Fruit fly (Drosophila melanogaster): Measurements from ENCODE around the gene ttm2.

The ttm2 gene

DNA sequence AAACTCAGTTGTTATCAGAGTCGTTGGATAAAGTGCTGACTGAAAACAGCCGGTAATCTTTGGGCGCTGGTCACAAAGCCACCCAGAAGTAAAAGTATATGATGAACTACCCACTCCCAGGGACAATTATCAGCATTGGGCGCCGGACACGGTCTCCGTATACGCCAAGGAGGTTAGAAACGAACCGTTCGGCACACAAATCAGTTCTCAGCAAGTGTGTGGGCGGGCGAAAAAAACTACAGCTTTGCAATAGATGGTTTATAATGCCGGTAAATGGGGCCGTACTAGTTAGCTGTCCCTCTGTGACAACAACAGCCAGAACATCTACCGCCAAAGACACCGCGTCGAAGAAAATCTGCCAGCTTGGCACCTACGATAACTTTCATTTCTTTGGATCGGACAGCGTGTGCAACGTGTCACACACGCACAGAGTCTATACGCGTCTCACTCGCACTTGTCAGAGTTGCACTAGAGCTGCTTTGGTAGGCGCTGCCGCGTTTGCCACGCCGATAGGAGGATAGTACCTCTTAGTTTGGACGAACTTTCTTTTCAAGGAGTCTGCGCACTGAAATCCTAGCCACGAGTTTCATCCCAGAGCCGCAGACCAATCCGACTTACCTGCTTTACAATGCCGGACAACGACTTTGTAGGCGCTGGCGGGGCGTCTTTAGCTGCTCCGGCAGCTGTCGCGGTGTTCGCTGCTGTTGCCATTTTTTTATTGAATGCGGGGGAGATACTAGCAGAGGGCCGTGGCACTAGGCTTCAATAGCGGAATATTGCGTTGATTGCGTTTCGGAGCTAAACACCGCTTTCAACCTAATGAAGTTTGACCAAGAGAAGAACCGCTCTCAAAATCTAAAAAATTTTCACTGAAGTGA is 11.2 kb upstream of the ttm2 start:
- TF ChIP-seq CG8478 (optimal IDR thresholded peaks at IDR 0.05) (no peak), EcR (GFP tag; optimal IDR thresholded peaks at IDR 0.05) (no peak), psq (optimal IDR thresholded peaks at IDR 0.05) (no peak), Dll (optimal IDR thresholded peaks at IDR 0.05) (no peak), pan (optimal IDR thresholded peaks at IDR 0.05) (no peak), usp (GFP tag; optimal IDR thresholded peaks at IDR 0.05) (no peak)

DNA sequence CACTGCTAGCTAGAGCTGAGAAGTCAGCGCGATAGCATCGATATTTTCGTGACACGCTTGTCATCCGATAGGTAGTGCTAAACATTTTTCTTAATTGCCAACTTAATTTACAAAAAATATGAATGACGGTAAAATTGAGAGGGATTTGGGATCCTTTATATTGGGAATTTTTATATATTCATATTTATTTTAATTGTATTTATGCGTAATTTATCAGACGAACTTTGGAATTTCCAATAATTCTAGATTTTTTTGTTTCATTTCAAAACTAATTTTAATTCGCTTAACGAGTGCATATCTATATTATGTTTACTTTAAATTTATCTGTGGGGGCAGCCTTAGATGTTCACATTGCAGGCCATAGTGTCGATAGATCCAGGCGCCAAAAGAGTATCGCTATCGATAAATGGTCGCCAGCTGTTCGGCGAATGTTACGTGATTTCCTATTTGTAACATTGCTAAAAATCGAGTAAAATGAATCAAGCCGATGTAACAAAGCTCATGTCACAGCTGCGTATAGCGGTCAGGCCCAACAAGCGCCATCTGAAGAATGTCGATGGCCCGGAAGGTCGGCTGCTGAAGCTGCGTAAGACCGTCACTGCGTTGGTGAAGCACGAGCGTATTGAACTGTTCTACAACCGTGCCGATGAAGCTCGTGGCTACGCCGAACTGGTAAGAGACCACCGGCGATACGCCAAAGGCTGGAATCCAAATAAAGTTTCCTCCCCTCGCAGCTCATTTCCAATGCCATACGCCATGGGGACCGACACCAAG is 10.4 kb upstream of the ttm2 start, which contains the start of the genes Tudor-SN and mRpL17:
Tudor-SN (minus strand) TSS at position 3 of the 774 bp plus-strand sequence.
mRpL17 (plus strand) TSS at position 402 of the 774 bp plus-strand sequence.
- TF ChIP-seq pan (optimal IDR thresholded peaks at IDR 0.05) (no peak), Dll (optimal IDR thresholded peaks at IDR 0.05) (no peak), EcR (GFP tag; optimal IDR thresholded peaks at IDR 0.05) (no peak), CG8478 (optimal IDR thresholded peaks at IDR 0.05) (no peak), psq (optimal IDR thresholded peaks at IDR 0.05) (no peak), usp (GFP tag; optimal IDR thresholded peaks at IDR 0.05) (no peak)

DNA sequence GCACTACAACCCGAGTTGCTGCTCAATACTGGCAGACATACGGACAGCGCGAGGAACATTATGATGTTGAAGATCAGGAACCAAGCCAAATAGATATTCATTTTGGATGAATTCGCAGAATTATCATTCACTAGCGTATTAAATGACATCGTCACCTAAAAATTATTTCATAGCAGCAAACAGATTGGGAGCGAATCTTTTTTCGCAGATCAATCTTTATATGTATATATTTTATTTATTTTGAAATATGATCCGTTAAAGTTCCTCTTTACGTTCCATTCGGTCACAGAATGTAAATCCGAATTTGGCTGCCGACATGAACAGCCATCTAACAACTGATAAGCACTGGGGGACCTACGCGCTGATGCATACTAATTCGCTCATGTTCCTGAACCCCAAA is 9.1 kb upstream of the ttm2 start, which contains the start of gene CG34263:
CG34263 (minus strand) TSS at position 101 of the 400 bp plus-strand sequence.
- no peak for TF ChIP-seq Dll (optimal IDR thresholded peaks at IDR 0.05)
- no peak for TF ChIP-seq psq (optimal IDR thresholded peaks at IDR 0.05)
- TF ChIP-seq CG8478 (optimal IDR thresholded peaks at IDR 0.05) = no peak
- TF ChIP-seq pan (optimal IDR thresholded peaks at IDR 0.05) = no peak
- TF ChIP-seq EcR (GFP tag; optimal IDR thresholded peaks at IDR 0.05) = no peak
- TF ChIP-seq usp (GFP tag; optimal IDR thresholded peaks at IDR 0.05) = no peak

DNA sequence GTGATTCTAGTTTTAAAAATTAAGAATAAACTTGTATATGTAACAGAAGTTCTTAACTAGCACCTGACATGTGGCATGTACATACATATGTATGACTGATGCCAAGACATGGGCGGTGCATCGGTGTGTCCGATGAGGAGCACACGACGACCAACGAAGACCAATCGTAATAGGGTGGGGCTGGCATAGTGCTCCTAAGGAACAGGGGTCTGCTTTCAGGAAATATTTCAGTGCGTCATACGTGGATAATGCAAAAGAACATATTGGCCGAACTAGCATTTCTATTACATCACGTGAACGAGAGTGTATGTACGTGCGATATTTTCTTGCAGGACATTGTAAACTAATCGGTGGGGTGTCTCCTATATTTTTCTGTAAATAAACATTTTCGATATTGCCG is 7.9 kb upstream of the ttm2 start, which contains the start of gene miple1:
miple1 (plus strand) TSS at position 217 of the 400 bp plus-strand sequence.
- no peak for TF ChIP-seq CG8478 (optimal IDR thresholded peaks at IDR 0.05)

DNA sequence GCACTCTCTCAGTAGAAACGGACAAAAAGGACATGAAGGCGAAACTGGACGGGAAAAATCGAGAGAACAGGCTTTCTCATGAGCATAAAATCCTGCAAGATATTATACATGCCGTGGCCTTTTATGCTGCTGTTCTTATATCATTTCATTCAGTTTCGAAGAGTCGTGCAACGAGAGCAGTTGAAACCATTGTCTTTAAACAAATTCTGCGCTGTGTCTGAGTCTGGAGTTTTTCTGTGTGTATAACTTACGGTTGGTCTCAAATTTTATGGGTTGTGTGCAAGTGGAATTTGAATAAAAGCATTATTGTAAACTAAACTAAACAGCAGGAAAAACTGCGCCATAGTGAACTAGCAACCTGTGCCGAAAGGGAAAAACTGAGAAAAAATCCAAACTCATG is 7.3 kb upstream of the ttm2 start:
- TF ChIP-seq CG8478 (optimal IDR thresholded peaks at IDR 0.05) = no peak
- no peak for TF ChIP-seq pan (optimal IDR thresholded peaks at IDR 0.05)
- no peak for TF ChIP-seq usp (GFP tag; optimal IDR thresholded peaks at IDR 0.05)
- TF ChIP-seq Dll (optimal IDR thresholded peaks at IDR 0.05) = no peak
- no peak for TF ChIP-seq psq (optimal IDR thresholded peaks at IDR 0.05)

DNA sequence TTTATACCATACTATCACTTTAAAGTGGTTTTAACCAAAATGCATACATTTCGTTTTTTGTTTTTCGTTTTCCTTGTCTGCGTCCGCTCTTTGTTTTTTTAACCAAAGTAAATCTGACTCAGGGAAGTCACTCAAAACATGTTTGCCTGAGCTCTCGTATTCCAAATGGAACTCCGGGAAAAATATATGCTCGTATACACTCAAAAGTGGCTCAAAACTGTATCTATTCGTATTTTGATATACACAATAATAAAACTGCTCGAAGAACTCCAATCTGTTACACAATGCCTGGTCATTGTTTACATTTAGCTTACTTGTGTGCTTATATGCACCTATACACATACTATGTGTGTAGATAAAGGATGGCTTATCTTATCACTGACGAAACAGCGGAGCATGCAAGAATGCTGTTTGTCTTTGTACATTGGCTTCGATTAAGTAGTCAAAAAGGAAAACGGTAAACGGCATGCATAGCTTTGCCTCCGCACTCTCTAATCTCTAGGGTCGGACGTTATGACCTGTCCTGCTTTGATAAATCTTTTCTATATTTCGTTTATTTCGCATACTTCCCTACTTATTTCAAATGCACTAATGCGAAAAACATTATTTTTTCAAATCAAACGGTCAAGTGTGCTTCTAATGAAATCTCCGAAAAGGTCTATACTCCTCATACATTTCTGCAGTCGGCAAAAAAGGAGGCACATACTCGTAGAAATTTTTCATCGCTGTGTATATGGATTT is 4.0 kb upstream of the ttm2 start, which contains the start of gene miple2:
miple2 (plus strand) TSS at position 441 of the 741 bp plus-strand sequence.
- TF ChIP-seq CG8478 (optimal IDR thresholded peaks at IDR 0.05) (no peak), EcR (GFP tag; optimal IDR thresholded peaks at IDR 0.05) (no peak), psq (optimal IDR thresholded peaks at IDR 0.05) (no peak), usp (GFP tag; optimal IDR thresholded peaks at IDR 0.05) (no peak), pan (optimal IDR thresholded peaks at IDR 0.05) (no peak), Dll (optimal IDR thresholded peaks at IDR 0.05) (no peak)

DNA sequence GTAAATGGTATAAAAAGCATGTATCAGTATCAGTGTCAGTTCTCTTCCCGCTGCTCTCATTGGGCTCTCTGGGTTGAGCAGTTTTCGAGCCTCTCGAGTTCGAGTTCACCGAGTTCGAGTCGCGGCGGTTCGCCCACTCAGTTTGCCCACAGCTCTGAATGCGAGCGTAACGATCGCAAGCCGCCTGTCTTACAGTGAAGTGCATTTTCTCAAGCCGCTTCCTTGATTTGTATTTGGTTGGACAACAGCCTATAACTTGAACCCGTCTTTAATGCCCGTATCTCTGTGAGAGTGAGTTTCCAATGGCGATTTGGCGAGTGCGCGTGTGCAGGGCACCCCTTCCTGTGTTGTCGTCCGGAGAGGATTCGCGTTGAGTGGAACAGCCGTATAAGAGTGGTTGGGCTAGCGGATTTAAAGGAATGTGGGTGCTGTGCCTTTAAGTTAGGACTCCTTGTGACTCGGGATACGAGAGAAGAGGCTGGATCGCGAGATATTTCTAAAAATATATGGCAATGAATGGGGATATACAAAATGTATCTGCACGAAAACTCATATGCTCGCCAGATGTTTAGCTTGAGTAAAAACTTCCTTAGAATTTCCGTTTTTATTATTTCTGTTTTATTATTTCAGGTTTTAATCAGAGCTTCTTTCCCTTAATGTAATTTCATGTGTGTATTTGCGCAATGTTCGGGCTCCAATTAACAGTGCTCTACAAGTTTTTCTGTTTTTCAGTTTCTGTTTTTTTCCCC is 3.3 kb upstream of the ttm2 start:
- TF ChIP-seq EcR (GFP tag; optimal IDR thresholded peaks at IDR 0.05) (peak in 1 of 2 experiments; percentile 41), pan (optimal IDR thresholded peaks at IDR 0.05) (no peak)

DNA sequence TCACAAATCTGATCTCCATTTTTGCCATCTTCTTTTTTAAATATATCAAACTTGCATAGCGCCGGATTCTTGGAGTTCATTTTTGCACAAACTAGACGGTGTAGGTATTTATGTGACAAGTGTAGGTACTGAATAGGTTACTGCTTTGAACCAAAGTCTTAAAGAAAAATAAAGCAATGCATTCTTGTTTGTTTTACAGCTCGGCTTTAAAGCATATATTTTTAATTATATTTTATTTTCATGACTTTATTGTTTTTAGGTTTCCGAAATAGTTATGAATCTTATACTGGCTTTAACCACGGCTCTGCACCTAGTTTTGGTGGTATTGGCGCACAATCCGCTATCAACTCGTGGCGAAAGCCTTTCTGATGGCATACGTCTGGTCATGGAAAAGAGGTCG is 1.7 kb upstream of the ttm2 start, which contains the start of gene CG32845:
CG32845 (minus strand) TSS at position 101 of the 400 bp plus-strand sequence.
- no peak for TF ChIP-seq psq (optimal IDR thresholded peaks at IDR 0.05)
- no peak for TF ChIP-seq Dll (optimal IDR thresholded peaks at IDR 0.05)
- TF ChIP-seq EcR (GFP tag; optimal IDR thresholded peaks at IDR 0.05) = no peak
- no peak for TF ChIP-seq CG8478 (optimal IDR thresholded peaks at IDR 0.05)
- no peak for TF ChIP-seq pan (optimal IDR thresholded peaks at IDR 0.05)
- no peak for TF ChIP-seq usp (GFP tag; optimal IDR thresholded peaks at IDR 0.05)

DNA sequence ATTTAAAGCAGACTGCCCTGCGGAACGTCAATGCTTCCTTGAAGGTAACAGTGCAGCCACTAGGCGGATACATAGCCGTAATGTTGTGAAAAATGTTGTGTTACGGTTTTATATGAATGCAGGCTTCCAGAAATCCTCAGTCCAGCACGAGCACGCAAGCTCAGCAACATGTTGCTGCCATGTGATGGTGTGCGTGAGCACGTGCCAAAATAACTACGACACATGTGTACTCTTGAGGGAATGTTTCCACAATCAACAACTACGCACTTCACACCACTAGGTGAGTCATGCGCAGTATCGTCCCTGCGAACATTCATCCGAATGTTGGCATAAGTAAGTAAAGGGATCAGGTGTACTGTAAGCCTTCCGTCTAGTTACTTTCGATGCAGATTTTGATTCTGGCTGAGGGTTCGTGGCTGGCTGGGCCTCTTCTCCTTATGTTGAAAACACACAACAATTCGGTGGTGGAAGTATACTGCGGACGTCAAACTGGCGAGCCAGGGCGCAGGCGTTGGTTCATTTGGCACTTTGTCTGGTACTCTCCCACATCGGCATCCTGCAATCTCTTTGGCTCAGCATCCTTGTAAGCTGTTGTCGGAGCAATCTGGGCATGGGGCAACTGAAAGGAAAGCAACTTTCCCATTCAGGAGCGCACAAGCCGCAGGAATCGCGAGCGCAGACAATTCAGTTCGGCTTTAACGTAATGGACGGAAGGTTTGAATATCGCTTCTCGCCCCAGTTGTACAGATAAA is 2.0 kb downstream of the ttm2 start, which contains the start of gene RhoGEF3:
RhoGEF3 (plus strand) TSS at position 702 of the 752 bp plus-strand sequence.
- TF ChIP-seq pan (optimal IDR thresholded peaks at IDR 0.05) (no peak), psq (optimal IDR thresholded peaks at IDR 0.05) (no peak), EcR (GFP tag; optimal IDR thresholded peaks at IDR 0.05) (no peak), Dll (optimal IDR thresholded peaks at IDR 0.05) (no peak), usp (GFP tag; optimal IDR thresholded peaks at IDR 0.05) (no peak)

DNA sequence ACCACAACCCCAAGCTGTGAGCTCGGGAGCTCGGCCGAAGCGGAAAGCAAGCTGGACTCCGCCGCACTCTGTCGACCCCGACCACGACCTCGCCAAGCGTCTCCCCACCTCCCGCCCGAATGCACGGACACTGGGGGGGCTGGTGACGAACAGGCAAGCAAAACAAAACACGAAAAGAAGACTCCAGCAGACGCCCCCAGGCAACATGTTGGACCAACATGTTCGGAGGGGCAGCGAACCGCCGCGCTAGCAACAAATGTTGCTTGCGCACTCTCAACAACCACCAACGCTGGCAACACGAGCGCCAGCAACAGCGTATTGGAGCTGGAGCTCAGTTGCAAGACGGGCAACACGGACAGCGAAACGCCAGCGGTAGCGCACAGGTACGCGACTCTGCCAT is 7.3 kb downstream of the ttm2 start:
- TF ChIP-seq Dll (optimal IDR thresholded peaks at IDR 0.05) = no peak
- no peak for TF ChIP-seq psq (optimal IDR thresholded peaks at IDR 0.05)
- TF ChIP-seq EcR (GFP tag; optimal IDR thresholded peaks at IDR 0.05) = no peak
- TF ChIP-seq CG8478 (optimal IDR thresholded peaks at IDR 0.05) = no peak
- no peak for TF ChIP-seq pan (optimal IDR thresholded peaks at IDR 0.05)
- no peak for TF ChIP-seq usp (GFP tag; optimal IDR thresholded peaks at IDR 0.05)
